Fruit fly (Drosophila melanogaster): ENCODE results near the gene gammaSnap2.

gammaSnap2 gene

DNA sequence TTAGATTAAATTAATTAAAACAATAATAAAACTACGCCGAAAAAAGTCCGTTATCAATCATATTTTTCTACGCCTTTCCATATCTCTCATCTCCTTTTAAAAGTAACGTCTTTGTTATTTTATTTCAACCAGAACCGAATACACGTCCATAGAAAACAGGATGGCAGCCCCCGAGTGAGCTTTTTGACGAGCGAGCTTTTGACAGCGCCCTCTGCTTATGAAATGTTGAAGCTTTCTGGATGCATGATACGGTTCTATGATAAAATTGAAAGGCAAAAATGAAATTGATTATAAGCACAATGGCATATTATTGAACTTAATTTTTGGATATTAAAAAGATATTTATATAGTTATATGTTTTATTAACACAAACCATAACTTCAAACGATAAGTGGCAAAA is 44.5 kb downstream of the gammaSnap2 start (continued):
- TF ChIP-seq CG18011 (GFP tag; optimal IDR thresholded peaks at IDR 0.05) (no peak), CG15011 (GFP tag; optimal IDR thresholded peaks at IDR 0.05) (no peak), CG3163 (GFP tag; optimal IDR thresholded peaks at IDR 0.05) (no peak), corto (GFP tag; optimal IDR thresholded peaks at IDR 0.05) (no peak), Tbp (GFP tag; optimal IDR thresholded peaks at IDR 0.05) (no peak), BtbVII (GFP tag; optimal IDR thresholded peaks at IDR 0.05) (no peak), Bteb2 (GFP tag; optimal IDR thresholded peaks at IDR 0.05) (no peak), pum (GFP tag; optimal IDR thresholded peaks at IDR 0.05) (no peak), CG13287 (GFP tag; IDR thresholded peaks at IDR 0.05; ENCODE audit: partially characterized antibody) (peak; percentile 10; the same call in 1 of the 2 replicates), CG12236 (GFP tag; optimal IDR thresholded peaks at IDR 0.05) (no peak), Max (GFP tag; optimal IDR thresholded peaks at IDR 0.05) (no peak), wek (GFP tag; optimal IDR thresholded peaks at IDR 0.05) (no peak), CG30020 (tag; optimal IDR thresholded peaks at IDR 0.05) (no peak), Mrtf (GFP tag; IDR thresholded peaks at IDR 0.05) (no peak), Hr39 (optimal IDR thresholded peaks at IDR 0.05) (no peak), CG7556 (GFP tag; optimal IDR thresholded peaks at IDR 0.05) (no peak), fru (optimal IDR thresholded peaks at IDR 0.05) (no peak), amos (GFP tag; IDR thresholded peaks at IDR 0.05; ENCODE audit: partially characterized antibody) (no peak), CG9727 (GFP tag; optimal IDR thresholded peaks at IDR 0.05) (no peak), prd (optimal IDR thresholded peaks at IDR 0.05) (no peak), prd (GFP tag; IDR thresholded peaks at IDR 0.05) (no peak), org-1 (GFP tag; optimal IDR thresholded peaks at IDR 0.05) (no peak), CG2202 (tag; optimal IDR thresholded peaks at IDR 0.05) (no peak), CHES-1-like (GFP tag; optimal IDR thresholded peaks at IDR 0.05) (no peak), az2 (GFP tag; optimal IDR thresholded peaks at IDR 0.05) (no peak), dysf (GFP tag; IDR thresholded peaks at IDR 0.05) (no peak), nerfin-2 (GFP tag; IDR thresholded peaks at IDR 0.05; ENCODE audit: partially characterized antibody) (peak; percentile 7; the same call in 1 of the 2 replicates), CG9797 (GFP tag; optimal IDR thresholded peaks at IDR 0.05) (no peak), tna (GFP tag; IDR thresholded peaks at IDR 0.05; ENCODE audit: partially characterized antibody) (no peak), CG7786 (GFP tag; optimal IDR thresholded peaks at IDR 0.05) (no peak), Myb (GFP tag; optimal IDR thresholded peaks at IDR 0.05) (peak; percentile 95), Ssrp (tag; optimal IDR thresholded peaks at IDR 0.05) (no peak), stc (GFP tag; IDR thresholded peaks at IDR 0.05) (no peak), Side (GFP tag; optimal IDR thresholded peaks at IDR 0.05) (no peak), Lpt (GFP tag; optimal IDR thresholded peaks at IDR 0.05) (no peak), Dip2 (GFP tag; IDR thresholded peaks at IDR 0.05) (peak; percentile 89), H2.0 (GFP tag; IDR thresholded peaks at IDR 0.05) (no peak), CG6272 (GFP tag; IDR thresholded peaks at IDR 0.05) (no peak), row (GFP tag; IDR thresholded peaks at IDR 0.05) (no peak), insv (GFP tag; optimal IDR thresholded peaks at IDR 0.05) (no peak), Ptx1 (GFP tag; IDR thresholded peaks at IDR 0.05) (no peak), CoRest (tag; optimal IDR thresholded peaks at IDR 0.05) (peak; percentile 21), gfzf (GFP tag; optimal IDR thresholded peaks at IDR 0.05) (no peak), ab (GFP tag; optimal IDR thresholded peaks at IDR 0.05) (no peak), hb (GFP tag; IDR thresholded peaks at IDR 0.05; ENCODE audit: partially characterized antibody) (no peak), br (optimal IDR thresholded peaks at IDR 0.05) (no peak), HmgZ (tag; optimal IDR thresholded peaks at IDR 0.05) (peak; percentile 28), CG10267 (tag; optimal IDR thresholded peaks at IDR 0.05) (no peak), D19B (GFP tag; optimal IDR thresholded peaks at IDR 0.05) (no peak), CG10462 (GFP tag; optimal IDR thresholded peaks at IDR 0.05) (no peak), fd102C (GFP tag; optimal IDR thresholded peaks at IDR 0.05) (no peak), Med (GFP tag) (peak; percentile 68), ttk (GFP tag; IDR thresholded peaks at IDR 0.05) (no peak), CG2199 (GFP tag; IDR thresholded peaks at IDR 0.05) (no peak; the same call in 2 of the 3 replicates)

All from whole organism, embryonic.